Fruit fly (Drosophila melanogaster) whole organism, prepupa: Measurements from ENCODE around the gene SWIP.

ENCODE experiments used
- Blimp-1 ChIP-seq: fragments of 200-800 bp; sonication (Bioruptor generic); optimal IDR thresholded peaks from 3 replicates; lab custom pipeline; 2017; ENCODE audit warnings: missing biosample characterization, missing genetic modification characterization, mild to moderate bottlenecking, moderate library complexity, missing genetic modification reagents
- Lpt ChIP-seq: fragments of 200-800 bp; sonication (Bioruptor generic); optimal IDR thresholded peaks from 3 replicates; lab custom pipeline; 2016; ENCODE audit warnings: missing biosample characterization, missing genetic modification characterization
- OdsH ChIP-seq: fragments of 200-800 bp; sonication (Bioruptor generic); optimal IDR thresholded peaks from 3 replicates; lab custom pipeline; 2016; ENCODE audit warnings: missing biosample characterization, missing genetic modification characterization

- TF ChIP-seq Blimp-1 (GFP tag; lab: Kevin White, UChicago) (no peak), OdsH (GFP tag; lab: Kevin White, UChicago) (no peak), Lpt (GFP tag; lab: Kevin White, UChicago) (no peak)
Observed at dm6 chrX:16331562-16332233, 18.2 kb downstream of the SWIP start.
